Fruit fly (Drosophila melanogaster) whole organism, prepupa: Measurements from ENCODE around the gene sofe.

Experiments used
- Blimp-1 ChIP-seq: fragments of 200-800 bp; sonication (Bioruptor generic); optimal IDR thresholded peaks from 3 replicates; lab custom pipeline; 2017; ENCODE audit warnings: missing biosample characterization, missing genetic modification characterization, mild to moderate bottlenecking, moderate library complexity, missing genetic modification reagents
- CG10631 ChIP-seq: fragments of 200-800 bp; sonication (Bioruptor generic); optimal IDR thresholded peaks from 2 replicates; lab custom pipeline; 2016; ENCODE audit warnings: missing biosample characterization, missing genetic modification characterization
- CG11762 ChIP-seq: fragments of 200-800 bp; sonication (Bioruptor generic); optimal IDR thresholded peaks from 3 replicates; lab custom pipeline; 2016; ENCODE audit warnings: missing biosample characterization, missing genetic modification characterization; ENCODE audit not compliant: insufficient read depth
- CG16779 ChIP-seq: fragments of 200-800 bp; sonication (Bioruptor generic); optimal IDR thresholded peaks from 3 replicates; lab custom pipeline; 2017; ENCODE audit warnings: missing biosample characterization, mild to moderate bottlenecking, missing genetic modification characterization
- CG31627 ChIP-seq: fragments of 200-800 bp; sonication (Bioruptor generic); optimal IDR thresholded peaks from 3 replicates; lab custom pipeline; 2016; ENCODE audit warnings: missing biosample characterization, missing genetic modification characterization
- CG32006 ChIP-seq: fragments of 200-800 bp; sonication (Bioruptor generic); optimal IDR thresholded peaks from 3 replicates; lab custom pipeline; 2017; ENCODE audit warnings: missing biosample characterization, mild to moderate bottlenecking, missing genetic modification characterization
- CG34406 ChIP-seq: fragments of 200-800 bp; sonication (Bioruptor generic); optimal IDR thresholded peaks from 3 replicates; lab custom pipeline; 2016; ENCODE audit warnings: missing biosample characterization, missing genetic modification characterization
- CG4318 ChIP-seq: fragments of 200-800 bp; sonication (Bioruptor generic); optimal IDR thresholded peaks from 3 replicates; lab custom pipeline; 2017; ENCODE audit warnings: missing biosample characterization, mild to moderate bottlenecking, missing genetic modification characterization
- CG6163 ChIP-seq: fragments of 200-800 bp; sonication (Bioruptor generic); IDR thresholded peaks from 3 replicates; pipeline ENCODE4 v1.3.6; 2022; ENCODE audit warnings: missing biosample characterization, missing genetic modification characterization
- CG6276 ChIP-seq: fragments of 200-800 bp; sonication (Bioruptor generic); optimal IDR thresholded peaks from 2 replicates; lab custom pipeline; 2017; ENCODE audit warnings: missing biosample characterization, mild to moderate bottlenecking, missing genetic modification characterization
- CG6854 ChIP-seq: fragments of 200-800 bp; sonication (Bioruptor generic); optimal IDR thresholded peaks from 2 replicates; lab custom pipeline; 2017; ENCODE audit warnings: missing biosample characterization, mild to moderate bottlenecking, missing genetic modification characterization
- CG8119 ChIP-seq: fragments of 200-800 bp; sonication (Bioruptor generic); IDR thresholded peaks from 3 replicates; pipeline ENCODE4 v1.3.6; 2022; ENCODE audit warnings: missing biosample characterization, missing genetic modification characterization
- CG8319 ChIP-seq: fragments of 200-800 bp; sonication (Bioruptor generic); optimal IDR thresholded peaks from 3 replicates; lab custom pipeline; 2016; ENCODE audit warnings: missing biosample characterization, missing genetic modification characterization
- Eip78C ChIP-seq: fragments of 200-800 bp; sonication (Bioruptor generic); peaks from one replicate; lab custom pipeline; 2016; ENCODE audit warnings: missing biosample characterization, missing genetic modification characterization
- Eip93F ChIP-seq: fragments of 200-800 bp; sonication (Bioruptor generic); optimal IDR thresholded peaks from 2 replicates; lab custom pipeline; 2016; ENCODE audit warnings: missing biosample characterization, mild to moderate bottlenecking, missing genetic modification characterization
- Ets96B ChIP-seq: fragments of 200-800 bp; optimal IDR thresholded peaks from 2 replicates; lab custom pipeline; 2019; ENCODE audit warnings: missing biosample characterization, mild to moderate bottlenecking, missing genetic modification characterization, moderate library complexity
- Gug ChIP-seq: fragments of 200-800 bp; sonication (Bioruptor generic); IDR thresholded peaks from 2 replicates; pipeline ENCODE4 v1.3.6; 2022; ENCODE audit warnings: missing biosample characterization, missing genetic modification characterization
- Hr38 ChIP-seq: sonication (Bioruptor generic); optimal IDR thresholded peaks from 2 replicates; lab custom pipeline; 2016; ENCODE audit warnings: missing biosample characterization, missing genetic modification characterization
- Hr39 ChIP-seq: fragments of 200-800 bp; sonication (Bioruptor generic); optimal IDR thresholded peaks from 2 replicates; lab custom pipeline; 2016; ENCODE audit warnings: missing biosample characterization, missing genetic modification characterization
- Hr4 ChIP-seq: fragments of 200-800 bp; sonication (Bioruptor generic); optimal IDR thresholded peaks from 3 replicates; lab custom pipeline; 2016; ENCODE audit warnings: missing biosample characterization, missing genetic modification characterization
- Lpt ChIP-seq: fragments of 200-800 bp; sonication (Bioruptor generic); optimal IDR thresholded peaks from 3 replicates; lab custom pipeline; 2016; ENCODE audit warnings: missing biosample characterization, missing genetic modification characterization
- Met ChIP-seq: fragments of 200-800 bp; sonication (Bioruptor generic); optimal IDR thresholded peaks from 3 replicates; lab custom pipeline; 2016; ENCODE audit warnings: missing biosample characterization, missing genetic modification characterization
- OdsH ChIP-seq: fragments of 200-800 bp; sonication (Bioruptor generic); optimal IDR thresholded peaks from 3 replicates; lab custom pipeline; 2016; ENCODE audit warnings: missing biosample characterization, missing genetic modification characterization
- Smox ChIP-seq: fragments of 200-800 bp; sonication (Bioruptor generic); optimal IDR thresholded peaks from 3 replicates; lab custom pipeline; 2016; ENCODE audit warnings: missing biosample characterization, missing genetic modification characterization
- Sox102F ChIP-seq: fragments of 200-800 bp; sonication (Bioruptor generic); optimal IDR thresholded peaks from 2 replicates; lab custom pipeline; 2016; ENCODE audit warnings: missing biosample characterization, mild to moderate bottlenecking, missing genetic modification characterization
- achi ChIP-seq: fragments of 200-800 bp; sonication (Bioruptor generic); optimal IDR thresholded peaks from 3 replicates; lab custom pipeline; 2016; ENCODE audit warnings: missing biosample characterization, missing genetic modification characterization
- acj6 ChIP-seq: fragments of 200-800 bp; sonication (Bioruptor generic); optimal IDR thresholded peaks from 3 replicates; lab custom pipeline; 2016; ENCODE audit warnings: missing biosample characterization, missing genetic modification characterization
- cyc ChIP-seq: fragments of 200-800 bp; sonication (Bioruptor generic); optimal IDR thresholded peaks from 3 replicates; lab custom pipeline; 2016; ENCODE audit warnings: missing biosample characterization, missing genetic modification characterization
- esn ChIP-seq: fragments of 200-800 bp; sonication (Bioruptor generic); optimal IDR thresholded peaks from 2 replicates; lab custom pipeline; 2016; ENCODE audit warnings: missing biosample characterization, mild to moderate bottlenecking, missing genetic modification characterization, moderate library complexity
- fd59A ChIP-seq: fragments of 200-800 bp; sonication (Bioruptor generic); optimal IDR thresholded peaks from 2 replicates; lab custom pipeline; 2017; ENCODE audit warnings: missing biosample characterization, mild to moderate bottlenecking, missing genetic modification characterization, missing genetic modification reagents
- fd85E ChIP-seq: fragments of 200-800 bp; sonication (Bioruptor generic); optimal IDR thresholded peaks from 3 replicates; lab custom pipeline; 2016; ENCODE audit warnings: missing biosample characterization, missing genetic modification characterization
- fkh ChIP-seq: fragments of 200-800 bp; sonication (Bioruptor generic); optimal IDR thresholded peaks from 3 replicates; lab custom pipeline; 2017; ENCODE audit warnings: missing biosample characterization, mild to moderate bottlenecking, missing genetic modification characterization, moderate library complexity
- lz ChIP-seq: fragments of 200-800 bp; sonication (Bioruptor generic); optimal IDR thresholded peaks from 3 replicates; lab custom pipeline; 2016; ENCODE audit warnings: missing biosample characterization, missing genetic modification characterization
- salr ChIP-seq, 2 experiments: fragments of 200-800 bp; sonication (Bioruptor generic); optimal IDR thresholded peaks; 3 replicates each; lab custom pipeline; 2016 to 2018; ENCODE audit warnings: missing biosample characterization in 2 of 2, missing genetic modification characterization in 2 of 2, mild to moderate bottlenecking in 1 of 2
- svp ChIP-seq: fragments of 200-800 bp; sonication (Bioruptor generic); peaks from one replicate; lab custom pipeline; 2016; ENCODE audit warnings: missing biosample characterization, missing genetic modification characterization
- topi ChIP-seq: fragments of 200-800 bp; sonication (Bioruptor generic); optimal IDR thresholded peaks from 3 replicates; lab custom pipeline; 2016; ENCODE audit warnings: missing biosample characterization, missing genetic modification characterization
- vri ChIP-seq: fragments of 200-800 bp; sonication (Bioruptor generic); optimal IDR thresholded peaks from 3 replicates; lab custom pipeline; 2016; ENCODE audit warnings: missing biosample characterization, mild to moderate bottlenecking, missing genetic modification characterization

sofe gene

dm6 chrX:10889955-10890617 lies 32.9 kb upstream of the sofe start:
- TF ChIP-seq topi (GFP tag; lab: Kevin White, UChicago) (peak; percentile 12), svp (peak; percentile 97), Lpt (no peak), vri (peak; percentile 3), CG11762 (GFP tag; lab: Kevin White, UChicago) (no peak), CG6276 (GFP tag; lab: Kevin White, UChicago) (no peak), Met (GFP tag; lab: Kevin White, UChicago) (peak; percentile 8), OdsH (GFP tag; lab: Kevin White, UChicago) (no peak), esn (GFP tag; lab: Kevin White, UChicago) (peak; percentile 14), CG8119 (GFP tag; lab: Robert Waterston, UW) (no peak), Hr4 (no peak), Gug (GFP tag; lab: Robert Waterston, UW) (no peak), Eip78C (GFP tag; lab: Kevin White, UChicago) (peak; percentile 60), CG8319 (GFP tag; lab: Kevin White, UChicago) (no peak)

dm6 chrX:10887643-10888042 lies 30.4 kb upstream of the sofe start:
- TF ChIP-seq Sox102F (GFP tag; lab: Kevin White, UChicago): no peak
- peak; percentile 1 for TF ChIP-seq Eip78C (GFP tag; lab: Kevin White, UChicago)
- TF ChIP-seq, all 60 proteins: peak for 1

- no peak for TF ChIP-seq Hr4
- TF ChIP-seq fkh (GFP tag; lab: Kevin White, UChicago): no peak
- TF ChIP-seq salr (GFP tag; optimal IDR thresholded peaks at IDR 0.05; lab: Kevin White, UChicago): no peak
- TF ChIP-seq Blimp-1: no peak
- TF ChIP-seq Ets96B (tag; lab: Kevin White, UChicago): no peak
- no peak for TF ChIP-seq Hr38 (GFP tag; lab: Kevin White, UChicago)
- TF ChIP-seq svp: peak; percentile 72
- no peak for TF ChIP-seq CG6854 (GFP tag; lab: Kevin White, UChicago)
- TF ChIP-seq Eip93F (GFP tag; lab: Kevin White, UChicago): no peak
- TF ChIP-seq CG4318 (GFP tag; lab: Kevin White, UChicago): no peak
- TF ChIP-seq Smox (GFP tag; lab: Kevin White, UChicago): no peak
- TF ChIP-seq CG34406 (GFP tag; lab: Kevin White, UChicago): no peak
- TF ChIP-seq cyc (GFP tag; lab: Kevin White, UChicago): no peak
- no peak for TF ChIP-seq Lpt
- no peak for TF ChIP-seq acj6 (GFP tag; lab: Kevin White, UChicago)
- TF ChIP-seq CG8119 (GFP tag; lab: Robert Waterston, UW): no peak
- TF ChIP-seq achi (GFP tag; lab: Kevin White, UChicago): no peak
- TF ChIP-seq Eip78C (GFP tag; lab: Kevin White, UChicago): peak; percentile 49
- no peak for TF ChIP-seq lz (GFP tag; lab: Kevin White, UChicago)
- peak; percentile 17 for TF ChIP-seq CG32006 (GFP tag; lab: Kevin White, UChicago)
- TF ChIP-seq fd59A (GFP tag; lab: Kevin White, UChicago): no peak
- no peak for TF ChIP-seq fd85E (GFP tag; lab: Kevin White, UChicago)
- TF ChIP-seq CG10631 (GFP tag; lab: Kevin White, UChicago): no peak
- no peak for TF ChIP-seq topi (GFP tag; lab: Kevin White, UChicago)
- TF ChIP-seq CG6163: 0 out of 3 replicates have a peak, but pooled peaks have one; percentile 11
- TF ChIP-seq CG16779: no peak
- no peak for TF ChIP-seq Hr39 (GFP tag; lab: Kevin White, UChicago)
These were observed 29.2 kb upstream of the sofe start for dm6 chrX:10886418-10886817.

- TF ChIP-seq Hr4 (no peak), svp (peak; percentile 92), CG16779 (no peak), CG31627 (no peak)
These were observed 26.5 kb upstream of the sofe start for dm6 chrX:10883740-10884139.
